Worm (Caenorhabditis elegans) whole organism, L2 larva: ENCODE data around the gene T21D12.11.

Experiments
- C34F6.9 ChIP-seq: fragments of 150-350 bp; optimal IDR thresholded peaks from 2 replicates; lab custom pipeline; 2014; ENCODE audit warnings: missing biosample characterization, missing genetic modification characterization
- R02D3.7 ChIP-seq: fragments of 150-350 bp; optimal IDR thresholded peaks from 2 replicates; lab custom pipeline; 2014; ENCODE audit warnings: missing biosample characterization, missing genetic modification characterization
- Y55F3AM.14 ChIP-seq: fragments of 200-800 bp; sonication (Bioruptor generic); optimal IDR thresholded peaks from 2 replicates; lab custom pipeline; 2018; ENCODE audit warnings: mild to moderate bottlenecking, missing genetic modification characterization, missing compliant biosample characterization
- ZK546.5 ChIP-seq: sonication (generic microtip); optimal IDR thresholded peaks from 2 replicates; lab custom pipeline; 2017; ENCODE audit warnings: missing biosample characterization, missing genetic modification characterization
- aly-2 ChIP-seq: fragments of 150-350 bp; optimal IDR thresholded peaks from 2 replicates; lab custom pipeline; 2014; ENCODE audit warnings: missing biosample characterization, missing genetic modification characterization
- ama-1 ChIP-seq: fragments of 150-350 bp; optimal IDR thresholded peaks from 2 replicates; lab custom pipeline; 2018; ENCODE audit warnings: inconsistent platforms
- ceh-16 ChIP-seq: fragments of 150-350 bp; optimal IDR thresholded peaks from 2 replicates; lab custom pipeline; 2014; ENCODE audit warnings: missing biosample characterization, missing genetic modification characterization
- ceh-82 ChIP-seq: fragments of 150-350 bp; optimal IDR thresholded peaks from 2 replicates; lab custom pipeline; 2014; ENCODE audit warnings: missing biosample characterization, missing genetic modification characterization
- crh-2 ChIP-seq: sonication (generic microtip); optimal IDR thresholded peaks from 2 replicates; lab custom pipeline; 2017; ENCODE audit warnings: missing biosample characterization, missing genetic modification characterization
- dmd-4 ChIP-seq: sonication (generic microtip); optimal IDR thresholded peaks from 2 replicates; lab custom pipeline; 2017; ENCODE audit warnings: missing biosample characterization, missing genetic modification characterization
- elt-1 ChIP-seq: fragments of 150-350 bp; optimal IDR thresholded peaks from 2 replicates; lab custom pipeline; 2014; ENCODE audit warnings: missing biosample characterization, missing genetic modification characterization
- fos-1 ChIP-seq: fragments of 150-350 bp; optimal IDR thresholded peaks from 2 replicates; lab custom pipeline; 2014; ENCODE audit warnings: missing biosample characterization, missing genetic modification characterization
- gmeb-1 ChIP-seq: fragments of 150-350 bp; optimal IDR thresholded peaks from 2 replicates; lab custom pipeline; 2014; ENCODE audit warnings: missing biosample characterization, missing genetic modification characterization
- lin-13 ChIP-seq: fragments of 150-350 bp; optimal IDR thresholded peaks from 2 replicates; lab custom pipeline; 2014; ENCODE audit warnings: missing biosample characterization, missing genetic modification reagents, missing genetic modification characterization
- lsy-2 ChIP-seq, 2 experiments: fragments of 150-350 bp in 1 of 2; sonication (generic microtip) in 1 of 2; optimal IDR thresholded peaks; 2 replicates each; lab custom pipeline; 2014 to 2017; ENCODE audit warnings: missing biosample characterization in 2 of 2, missing genetic modification characterization in 2 of 2
- nhr-10 ChIP-seq: sonication (generic microtip); optimal IDR thresholded peaks from 2 replicates; lab custom pipeline; 2017; ENCODE audit warnings: missing biosample characterization, missing genetic modification characterization
- nhr-12 ChIP-seq: fragments of 150-350 bp; optimal IDR thresholded peaks from 2 replicates; lab custom pipeline; 2014; ENCODE audit warnings: missing biosample characterization, missing genetic modification characterization
- nhr-129 ChIP-seq: fragments of 150-350 bp; optimal IDR thresholded peaks from 2 replicates; lab custom pipeline; 2014; ENCODE audit warnings: missing biosample characterization, missing genetic modification characterization
- nhr-21 ChIP-seq: fragments of 150-350 bp; optimal IDR thresholded peaks from 2 replicates; lab custom pipeline; 2014; ENCODE audit warnings: missing biosample characterization, missing genetic modification characterization
- nhr-23 ChIP-seq: fragments of 150-350 bp; optimal IDR thresholded peaks from 2 replicates; lab custom pipeline; 2014; ENCODE audit warnings: missing biosample characterization, missing genetic modification reagents, missing genetic modification characterization
- nhr-25 ChIP-seq: fragments of 150-350 bp; sonication (generic microtip); optimal IDR thresholded peaks from 3 replicates; lab custom pipeline; 2014; ENCODE audit warnings: missing biosample characterization, missing genetic modification characterization
- sem-4 ChIP-seq: fragments of 150-350 bp; optimal IDR thresholded peaks from 2 replicates; lab custom pipeline; 2014; ENCODE audit warnings: missing biosample characterization, missing genetic modification reagents, missing genetic modification characterization
- skn-1 ChIP-seq: sonication (generic microtip); optimal IDR thresholded peaks from 2 replicates; lab custom pipeline; 2017; ENCODE audit warnings: missing biosample characterization, missing genetic modification characterization
- sma-3 ChIP-seq: sonication (generic microtip); optimal IDR thresholded peaks from 2 replicates; lab custom pipeline; 2016; ENCODE audit warnings: missing genetic modification reagents, missing genetic modification characterization, missing compliant biosample characterization
- sma-9 ChIP-seq, 2 experiments: fragments of 150-350 bp in 1 of 2; sonication (generic microtip) in 1 of 2; optimal IDR thresholded peaks; 2 replicates each; lab custom pipeline; 2014 to 2016; ENCODE audit warnings: missing genetic modification characterization in 2 of 2, mild to moderate bottlenecking in 1 of 2, missing biosample characterization in 1 of 2, missing compliant biosample characterization in 1 of 2, missing genetic modification reagents in 1 of 2, moderate library complexity in 1 of 2
- snpc-4 ChIP-seq: fragments of 150-350 bp; optimal IDR thresholded peaks from 2 replicates; lab custom pipeline; 2014; ENCODE audit warnings: missing biosample characterization, missing genetic modification characterization
- unc-62 ChIP-seq: fragments of 150-350 bp; optimal IDR thresholded peaks from 2 replicates; lab custom pipeline; 2014; ENCODE audit warnings: missing biosample characterization, missing genetic modification reagents, missing genetic modification characterization
- ztf-1 ChIP-seq: fragments of 200-800 bp; sonication (Bioruptor generic); conservative IDR thresholded peaks from 2 replicates; pipeline ENCODE4 v1.3.6; 2022; ENCODE audit warnings: missing genetic modification characterization, missing compliant biosample characterization
- ztf-4 ChIP-seq: fragments of 150-350 bp; optimal IDR thresholded peaks from 2 replicates; lab custom pipeline; 2014; ENCODE audit warnings: missing biosample characterization, missing genetic modification characterization

The T21D12.11 gene

ce11 chrIV:313615-314014 lies 44.4 kb downstream of the T21D12.11 start, which contains the start of gene snai-1:
Gene snai-1, minus strand, starts transcription at chrIV:313715.
- TF ChIP-seq sma-3: no peak
- TF ChIP-seq ztf-1 (GFP tag; lab: Robert Waterston, UW): no peak
- no peak for TF ChIP-seq nhr-129
- TF ChIP-seq lin-13 (GFP tag; lab: Kevin White, UChicago): no peak
- no peak for TF ChIP-seq sma-9 (GFP tag; optimal IDR thresholded peaks at IDR 0.05; lab: Kevin White, UChicago)
- TF ChIP-seq sma-9 (tag; optimal IDR thresholded peaks at IDR 0.05; lab: Kevin White, UChicago): no peak
- no peak for TF ChIP-seq R02D3.7 (tag; lab: Kevin White, UChicago)
- no peak for TF ChIP-seq unc-62 (GFP tag; lab: Kevin White, UChicago)

DNA sequence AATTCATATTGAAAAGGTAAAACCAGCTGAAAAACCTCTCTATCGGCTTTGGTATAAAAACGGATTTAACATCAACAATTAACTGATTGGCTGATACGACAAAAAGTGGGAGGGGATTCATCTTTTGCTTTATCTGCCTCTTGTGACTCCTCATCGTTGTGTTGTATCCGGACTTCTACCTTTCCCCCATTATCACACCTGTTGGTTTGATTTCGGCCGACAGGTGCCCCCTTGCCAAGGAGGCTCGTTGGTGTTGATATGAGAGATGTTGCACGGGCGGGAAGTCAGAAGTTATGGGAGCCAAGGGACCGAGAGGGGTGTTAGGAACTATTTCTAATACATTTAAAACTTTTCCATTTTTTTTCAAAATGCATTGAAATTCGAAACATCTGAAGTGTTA lies 45.3 kb downstream of the T21D12.11 start:
- TF ChIP-seq R02D3.7 (tag; lab: Kevin White, UChicago) (no peak), aly-2 (no peak), nhr-25 (no peak), ztf-4 (tag; lab: Kevin White, UChicago) (no peak), ceh-82 (tag; lab: Kevin White, UChicago) (no peak), sma-3 (no peak), dmd-4 (tag; lab: Kevin White, UChicago) (no peak), Y55F3AM.14 (GFP tag; lab: Kevin White, UChicago) (no peak), ztf-1 (GFP tag; lab: Robert Waterston, UW) (no peak), nhr-21 (no peak), sem-4 (tag; lab: Kevin White, UChicago) (no peak), nhr-12 (tag; lab: Kevin White, UChicago) (no peak), sma-9 (GFP tag; optimal IDR thresholded peaks at IDR 0.05; lab: Kevin White, UChicago) (no peak), sma-9 (tag; optimal IDR thresholded peaks at IDR 0.05; lab: Kevin White, UChicago) (no peak), lsy-2 (tag; optimal IDR thresholded peaks at IDR 0.05; lab: Kevin White, UChicago) (no peak), nhr-10 (tag; lab: Kevin White, UChicago) (no peak), gmeb-1 (tag; lab: Kevin White, UChicago) (no peak), crh-2 (no peak), ZK546.5 (tag; lab: Kevin White, UChicago) (no peak)
- TF ChIP-seq, all 48 proteins: peak for 0

ce11 chrIV:319654-320053 lies 50.4 kb downstream of the T21D12.11 start:
- TF ChIP-seq Y55F3AM.14 (GFP tag; lab: Kevin White, UChicago) (no peak), snpc-4 (tag; lab: Kevin White, UChicago) (no peak), dmd-4 (tag; lab: Kevin White, UChicago) (no peak), elt-1 (tag; lab: Kevin White, UChicago) (no peak), C34F6.9 (no peak), nhr-21 (no peak), skn-1 (no peak), ZK546.5 (tag; lab: Kevin White, UChicago) (no peak), R02D3.7 (tag; lab: Kevin White, UChicago) (no peak), ama-1 (no peak), sma-9 (GFP tag; optimal IDR thresholded peaks at IDR 0.05; lab: Kevin White, UChicago) (no peak), sma-9 (tag; optimal IDR thresholded peaks at IDR 0.05; lab: Kevin White, UChicago) (no peak), sma-3 (no peak), nhr-23 (tag; lab: Kevin White, UChicago) (no peak), nhr-10 (tag; lab: Kevin White, UChicago) (no peak), ceh-16 (no peak)

ce11 chrIV:320380-320779 lies 51.2 kb downstream of the T21D12.11 start, which contains the start of gene dsc-4:
Gene dsc-4, minus strand, starts transcription at chrIV:320544.
- peak; percentile 58 for TF ChIP-seq fos-1 (tag; lab: Kevin White, UChicago)
- no peak for TF ChIP-seq Y55F3AM.14 (GFP tag; lab: Kevin White, UChicago)
- TF ChIP-seq, all 48 proteins: peak for 1
